Worm (Caenorhabditis elegans) whole organism, L2 larva: ENCODE measurements around the gene idhg-1.

Experiments used
- C34F6.9 ChIP-seq: fragments of 150-350 bp; optimal IDR thresholded peaks from 2 replicates; lab custom pipeline; 2014; ENCODE audit warnings: missing biosample characterization, missing genetic modification characterization
- F13H6.1 ChIP-seq: sonication (generic microtip); optimal IDR thresholded peaks from 2 replicates; lab custom pipeline; 2016; ENCODE audit warnings: missing genetic modification characterization, missing compliant biosample characterization
- R02D3.7 ChIP-seq: fragments of 150-350 bp; optimal IDR thresholded peaks from 2 replicates; lab custom pipeline; 2014; ENCODE audit warnings: missing biosample characterization, missing genetic modification characterization
- Y55F3AM.14 ChIP-seq: fragments of 200-800 bp; sonication (Bioruptor generic); optimal IDR thresholded peaks from 2 replicates; lab custom pipeline; 2018; ENCODE audit warnings: mild to moderate bottlenecking, missing genetic modification characterization, missing compliant biosample characterization
- ZK546.5 ChIP-seq: sonication (generic microtip); optimal IDR thresholded peaks from 2 replicates; lab custom pipeline; 2017; ENCODE audit warnings: missing biosample characterization, missing genetic modification characterization
- alr-1 ChIP-seq: fragments of 150-350 bp; optimal IDR thresholded peaks from 2 replicates; lab custom pipeline; 2014; ENCODE audit warnings: missing biosample characterization, missing genetic modification characterization
- aly-2 ChIP-seq: fragments of 150-350 bp; optimal IDR thresholded peaks from 2 replicates; lab custom pipeline; 2014; ENCODE audit warnings: missing biosample characterization, missing genetic modification characterization
- ama-1 ChIP-seq: fragments of 150-350 bp; optimal IDR thresholded peaks from 2 replicates; lab custom pipeline; 2018; ENCODE audit warnings: inconsistent platforms
- blmp-1 ChIP-seq: sonication (generic microtip); optimal IDR thresholded peaks from 2 replicates; lab custom pipeline; 2017; ENCODE audit warnings: missing genetic modification characterization, mild to moderate bottlenecking, missing compliant biosample characterization, antibody characterized with exemption, moderate library complexity; ENCODE audit not compliant: insufficient read depth
- ceh-16 ChIP-seq: fragments of 150-350 bp; optimal IDR thresholded peaks from 2 replicates; lab custom pipeline; 2014; ENCODE audit warnings: missing biosample characterization, missing genetic modification characterization
- ceh-82 ChIP-seq: fragments of 150-350 bp; optimal IDR thresholded peaks from 2 replicates; lab custom pipeline; 2014; ENCODE audit warnings: missing biosample characterization, missing genetic modification characterization
- crh-2 ChIP-seq: sonication (generic microtip); optimal IDR thresholded peaks from 2 replicates; lab custom pipeline; 2017; ENCODE audit warnings: missing biosample characterization, missing genetic modification characterization
- dmd-4 ChIP-seq: sonication (generic microtip); optimal IDR thresholded peaks from 2 replicates; lab custom pipeline; 2017; ENCODE audit warnings: missing biosample characterization, missing genetic modification characterization
- egl-27 ChIP-seq: sonication (generic microtip); optimal IDR thresholded peaks from 3 replicates; lab custom pipeline; 2017; ENCODE audit warnings: missing biosample characterization, missing genetic modification reagents, missing genetic modification characterization
- elt-1 ChIP-seq: fragments of 150-350 bp; optimal IDR thresholded peaks from 2 replicates; lab custom pipeline; 2014; ENCODE audit warnings: missing biosample characterization, missing genetic modification characterization
- elt-3 ChIP-seq: sonication (generic microtip); optimal IDR thresholded peaks from 2 replicates; lab custom pipeline; 2017; ENCODE audit warnings: missing biosample characterization, missing genetic modification characterization
- fos-1 ChIP-seq: fragments of 150-350 bp; optimal IDR thresholded peaks from 2 replicates; lab custom pipeline; 2014; ENCODE audit warnings: missing biosample characterization, missing genetic modification characterization
- gmeb-1 ChIP-seq: fragments of 150-350 bp; optimal IDR thresholded peaks from 2 replicates; lab custom pipeline; 2014; ENCODE audit warnings: missing biosample characterization, missing genetic modification characterization
- lin-11 ChIP-seq: fragments of 150-350 bp; sonication (generic microtip); optimal IDR thresholded peaks from 2 replicates; lab custom pipeline; 2014; ENCODE audit warnings: missing biosample characterization, missing genetic modification characterization, inconsistent platforms, mixed read lengths
- lin-39 ChIP-seq: fragments of 150-350 bp; optimal IDR thresholded peaks from 2 replicates; lab custom pipeline; 2014; ENCODE audit warnings: missing biosample characterization, missing genetic modification reagents, missing genetic modification characterization
- lsy-2 ChIP-seq, 2 experiments: fragments of 150-350 bp in 1 of 2; sonication (generic microtip) in 1 of 2; optimal IDR thresholded peaks; 2 replicates each; lab custom pipeline; 2014 to 2017; ENCODE audit warnings: missing biosample characterization in 2 of 2, missing genetic modification characterization in 2 of 2
- mab-5 ChIP-seq: fragments of 150-350 bp; optimal IDR thresholded peaks from 2 replicates; lab custom pipeline; 2014; ENCODE audit warnings: missing biosample characterization, missing genetic modification characterization
- mdl-1 ChIP-seq, 2 experiments: fragments of 150-350 bp in 1 of 2; sonication (generic microtip) in 1 of 2; optimal IDR thresholded peaks; 2 replicates each; lab custom pipeline; 2017; ENCODE audit warnings: missing biosample characterization in 2 of 2, missing genetic modification characterization in 2 of 2
- nhr-10 ChIP-seq: sonication (generic microtip); optimal IDR thresholded peaks from 2 replicates; lab custom pipeline; 2017; ENCODE audit warnings: missing biosample characterization, missing genetic modification characterization
- nhr-11 ChIP-seq: fragments of 150-350 bp; optimal IDR thresholded peaks from 2 replicates; lab custom pipeline; 2014; ENCODE audit warnings: missing biosample characterization, missing genetic modification characterization
- nhr-12 ChIP-seq: fragments of 150-350 bp; optimal IDR thresholded peaks from 2 replicates; lab custom pipeline; 2014; ENCODE audit warnings: missing biosample characterization, missing genetic modification characterization
- nhr-129 ChIP-seq: fragments of 150-350 bp; optimal IDR thresholded peaks from 2 replicates; lab custom pipeline; 2014; ENCODE audit warnings: missing biosample characterization, missing genetic modification characterization
- nhr-21 ChIP-seq: fragments of 150-350 bp; optimal IDR thresholded peaks from 2 replicates; lab custom pipeline; 2014; ENCODE audit warnings: missing biosample characterization, missing genetic modification characterization
- nhr-237 ChIP-seq: fragments of 150-350 bp; optimal IDR thresholded peaks from 2 replicates; lab custom pipeline; 2014; ENCODE audit warnings: missing biosample characterization, missing genetic modification characterization
- nhr-25 ChIP-seq: fragments of 150-350 bp; sonication (generic microtip); optimal IDR thresholded peaks from 3 replicates; lab custom pipeline; 2014; ENCODE audit warnings: missing biosample characterization, missing genetic modification characterization
- peb-1 ChIP-seq: fragments of 150-350 bp; optimal IDR thresholded peaks from 2 replicates; lab custom pipeline; 2014; ENCODE audit warnings: missing biosample characterization, missing genetic modification characterization
- sem-4 ChIP-seq: fragments of 150-350 bp; optimal IDR thresholded peaks from 2 replicates; lab custom pipeline; 2014; ENCODE audit warnings: missing biosample characterization, missing genetic modification reagents, missing genetic modification characterization
- skn-1 ChIP-seq: sonication (generic microtip); optimal IDR thresholded peaks from 2 replicates; lab custom pipeline; 2017; ENCODE audit warnings: missing biosample characterization, missing genetic modification characterization
- sma-3 ChIP-seq: sonication (generic microtip); optimal IDR thresholded peaks from 2 replicates; lab custom pipeline; 2016; ENCODE audit warnings: missing genetic modification reagents, missing genetic modification characterization, missing compliant biosample characterization
- sma-9 ChIP-seq, 2 experiments: fragments of 150-350 bp in 1 of 2; sonication (generic microtip) in 1 of 2; optimal IDR thresholded peaks; 2 replicates each; lab custom pipeline; 2014 to 2016; ENCODE audit warnings: missing genetic modification characterization in 2 of 2, mild to moderate bottlenecking in 1 of 2, missing biosample characterization in 1 of 2, missing compliant biosample characterization in 1 of 2, missing genetic modification reagents in 1 of 2, moderate library complexity in 1 of 2
- snpc-4 ChIP-seq: fragments of 150-350 bp; optimal IDR thresholded peaks from 2 replicates; lab custom pipeline; 2014; ENCODE audit warnings: missing biosample characterization, missing genetic modification characterization
- unc-39 ChIP-seq: fragments of 150-350 bp; optimal IDR thresholded peaks from 2 replicates; lab custom pipeline; 2014; ENCODE audit warnings: missing biosample characterization, missing genetic modification characterization
- unc-55 ChIP-seq: fragments of 150-350 bp; sonication (generic microtip); optimal IDR thresholded peaks from 3 replicates; lab custom pipeline; 2014; ENCODE audit warnings: missing biosample characterization, missing genetic modification reagents, missing genetic modification characterization
- unc-62 ChIP-seq: fragments of 150-350 bp; optimal IDR thresholded peaks from 2 replicates; lab custom pipeline; 2014; ENCODE audit warnings: missing biosample characterization, missing genetic modification reagents, missing genetic modification characterization
- ztf-1 ChIP-seq: fragments of 200-800 bp; sonication (Bioruptor generic); conservative IDR thresholded peaks from 2 replicates; pipeline ENCODE4 v1.3.6; 2022; ENCODE audit warnings: missing genetic modification characterization, missing compliant biosample characterization
- ztf-11 ChIP-seq: sonication (generic microtip); optimal IDR thresholded peaks from 2 replicates; lab custom pipeline; 2017; ENCODE audit warnings: missing biosample characterization, missing genetic modification characterization
- ztf-4 ChIP-seq: fragments of 150-350 bp; optimal IDR thresholded peaks from 2 replicates; lab custom pipeline; 2014; ENCODE audit warnings: missing biosample characterization, missing genetic modification characterization

Gene idhg-1

ce11 chrIII:4578385-4578903, 9.8 kb downstream of the idhg-1 start, which contains the start of the genes sel-5 and wdr-48:
sel-5 (minus strand) TSS chrIII:4578437.
wdr-48 (plus strand) TSS chrIII:4578853.
- no peak for TF ChIP-seq nhr-25 (tag; lab: Kevin White, UChicago)
- peak in 1 of 2 experiments; percentile 61 for TF ChIP-seq lsy-2 (tag; optimal IDR thresholded peaks at IDR 0.05; lab: Kevin White, UChicago)
- no peak for TF ChIP-seq ceh-82
- TF ChIP-seq gmeb-1: peak; percentile 4
- TF ChIP-seq lin-11 (tag; lab: Kevin White, UChicago): peak; percentile 23
- TF ChIP-seq crh-2 (tag; lab: Kevin White, UChicago): peak; percentile 26
- peak; percentile 58 for TF ChIP-seq C34F6.9 (tag; lab: Kevin White, UChicago)
- peak; percentile 70 for TF ChIP-seq unc-55 (GFP tag; lab: Kevin White, UChicago)
- TF ChIP-seq sma-3 (GFP tag; lab: Kevin White, UChicago): peak; percentile 10
- TF ChIP-seq nhr-129 (tag; lab: Kevin White, UChicago): no peak
- peak; percentile 42 for TF ChIP-seq F13H6.1 (tag; lab: Kevin White, UChicago)

- no peak for TF ChIP-seq ceh-16
- TF ChIP-seq ztf-4 (tag; lab: Kevin White, UChicago): no peak
- no peak for TF ChIP-seq nhr-237 (tag; lab: Kevin White, UChicago)
Observed at ce11 chrIII:4581495-4581894, 12.9 kb downstream of the idhg-1 start, which contains the start of gene F35G12.12. F35G12.12 (plus strand) TSS chrIII:4581795.

- no peak for TF ChIP-seq blmp-1 (tag; lab: Kevin White, UChicago)
- TF ChIP-seq nhr-129 (tag; lab: Kevin White, UChicago): no peak
- TF ChIP-seq ztf-1 (GFP tag; lab: Robert Waterston, UW): no peak
- TF ChIP-seq sem-4 (tag; lab: Kevin White, UChicago): no peak
- no peak for TF ChIP-seq mdl-1 (tag; optimal IDR thresholded peaks at IDR 0.05; lab: Kevin White, UChicago)
- TF ChIP-seq egl-27 (tag; lab: Kevin White, UChicago): no peak
- TF ChIP-seq sma-3 (GFP tag; lab: Kevin White, UChicago): no peak
- TF ChIP-seq ceh-82: no peak
- no peak for TF ChIP-seq nhr-11
- no peak for TF ChIP-seq dmd-4 (tag; lab: Kevin White, UChicago)
- TF ChIP-seq unc-55 (GFP tag; lab: Kevin White, UChicago): no peak
- TF ChIP-seq snpc-4 (tag; lab: Kevin White, UChicago): no peak
- TF ChIP-seq lsy-2 (tag; optimal IDR thresholded peaks at IDR 0.05; lab: Kevin White, UChicago): no peak
- no peak for TF ChIP-seq nhr-21 (tag; lab: Kevin White, UChicago)
- no peak for TF ChIP-seq ztf-11 (tag; lab: Kevin White, UChicago)
- TF ChIP-seq C34F6.9 (tag; lab: Kevin White, UChicago): no peak
- no peak for TF ChIP-seq ztf-4 (tag; lab: Kevin White, UChicago)
- TF ChIP-seq, all 48 proteins: peak for 0
Observed at ce11 chrIII:4584068-4584566, 15.5 kb downstream of the idhg-1 start, which contains the start of gene F35G12.5. F35G12.5 (plus strand) TSS chrIII:4584118.

- TF ChIP-seq nhr-21 (tag; lab: Kevin White, UChicago) (peak; percentile 29), nhr-11 (no peak), skn-1 (tag; lab: Kevin White, UChicago) (no peak), aly-2 (tag; lab: Kevin White, UChicago) (no peak), alr-1 (tag; lab: Kevin White, UChicago) (no peak), sma-9 (GFP tag; optimal IDR thresholded peaks at IDR 0.05; lab: Kevin White, UChicago) (peak; percentile 54), sma-9 (tag; optimal IDR thresholded peaks at IDR 0.05; lab: Kevin White, UChicago) (no peak), snpc-4 (tag; lab: Kevin White, UChicago) (no peak), unc-39 (tag; lab: Kevin White, UChicago) (no peak), elt-1 (tag; lab: Kevin White, UChicago) (no peak), Y55F3AM.14 (GFP tag; lab: Kevin White, UChicago) (no peak), unc-62 (no peak), C34F6.9 (tag; lab: Kevin White, UChicago) (peak; percentile 69), nhr-25 (tag; lab: Kevin White, UChicago) (no peak), ama-1 (lab: Kevin White, UChicago) (no peak), mdl-1 (tag; optimal IDR thresholded peaks at IDR 0.05; lab: Kevin White, UChicago) (no peak), lin-39 (no peak), nhr-129 (tag; lab: Kevin White, UChicago) (peak; percentile 69), elt-3 (no peak), ZK546.5 (tag; lab: Kevin White, UChicago) (no peak), lsy-2 (tag; optimal IDR thresholded peaks at IDR 0.05; lab: Kevin White, UChicago) (peak; percentile 80 to 95), nhr-12 (tag; lab: Kevin White, UChicago) (no peak), egl-27 (tag; lab: Kevin White, UChicago) (no peak), unc-55 (GFP tag; lab: Kevin White, UChicago) (peak; percentile 72), ztf-11 (tag; lab: Kevin White, UChicago) (no peak), R02D3.7 (tag; lab: Kevin White, UChicago) (no peak), mab-5 (tag; lab: Kevin White, UChicago) (no peak), fos-1 (tag; lab: Kevin White, UChicago) (peak; percentile 31), ztf-4 (tag; lab: Kevin White, UChicago) (no peak), peb-1 (tag; lab: Kevin White, UChicago) (no peak), crh-2 (tag; lab: Kevin White, UChicago) (peak; percentile 37), nhr-10 (tag; lab: Kevin White, UChicago) (no peak), nhr-237 (tag; lab: Kevin White, UChicago) (no peak), blmp-1 (tag; lab: Kevin White, UChicago) (no peak), lin-11 (tag; lab: Kevin White, UChicago) (peak; percentile 38), sem-4 (tag; lab: Kevin White, UChicago) (no peak)
Observed at ce11 chrIII:4587177-4587576, 18.6 kb downstream of the idhg-1 start, which contains the start of the genes F35G12.7 and smc-4. F35G12.7 (minus strand) TSS chrIII:4587330. smc-4 (plus strand) TSS chrIII:4587501.
